Fruit fly (Drosophila melanogaster) whole organism, embryonic: ENCODE measurements around the gene Cpr76Bb.

Experiments used
- CG10431 ChIP-seq: fragments of 200-800 bp; sonication (Bioruptor generic); optimal IDR thresholded peaks from 3 replicates; lab custom pipeline; 2018; ENCODE audit warnings: missing biosample characterization, mild to moderate bottlenecking, missing genetic modification characterization
- CG10462 ChIP-seq: fragments of 200-800 bp; sonication (Bioruptor generic); optimal IDR thresholded peaks from 2 replicates; lab custom pipeline; 2016; ENCODE audit warnings: missing biosample characterization, missing genetic modification characterization
- CG10654 ChIP-seq: fragments of 200-800 bp; sonication (Bioruptor generic); optimal IDR thresholded peaks from 2 replicates; lab custom pipeline; 2016; ENCODE audit warnings: missing biosample characterization, missing genetic modification characterization
- CG11247 ChIP-seq: fragments of 200-800 bp; sonication (Bioruptor generic); IDR thresholded peaks from 2 replicates; pipeline ENCODE4 v1.3.6; 2022; ENCODE audit warnings: missing biosample characterization, missing genetic modification characterization
- CG11456 ChIP-seq: fragments of 200-800 bp; sonication (Bioruptor generic); IDR thresholded peaks from 3 replicates; pipeline ENCODE4 v1.3.6; 2022; ENCODE audit warnings: missing biosample characterization, missing genetic modification characterization
- CG12942 ChIP-seq: fragments of 200-800 bp; sonication (Bioruptor generic); optimal IDR thresholded peaks from 3 replicates; lab custom pipeline; 2016; ENCODE audit warnings: missing biosample characterization, missing genetic modification characterization
- CG15601 ChIP-seq: fragments of 200-800 bp; sonication (Bioruptor generic); optimal IDR thresholded peaks from 3 replicates; lab custom pipeline; 2019; ENCODE audit warnings: missing biosample characterization, mild to moderate bottlenecking, missing genetic modification characterization, moderate library complexity
- CG16779 ChIP-seq: fragments of 200-800 bp; sonication (Bioruptor generic); IDR thresholded peaks from 2 replicates; pipeline ENCODE4 v1.3.6; 2022; ENCODE audit warnings: missing biosample characterization, missing genetic modification characterization
- CG17328 ChIP-seq: fragments of 200-800 bp; sonication (Bioruptor generic); IDR thresholded peaks from 2 replicates; pipeline ENCODE4 v1.3.6; 2022; ENCODE audit warnings: missing biosample characterization, missing genetic modification characterization
- CG18011 ChIP-seq: fragments of 200-800 bp; sonication (Bioruptor generic); optimal IDR thresholded peaks from 2 replicates; lab custom pipeline; 2017; ENCODE audit warnings: missing biosample characterization, missing genetic modification characterization, mild to moderate bottlenecking, moderate library complexity, missing genotype
- CG18476 ChIP-seq: fragments of 200-800 bp; sonication (Bioruptor generic); optimal IDR thresholded peaks from 2 replicates; lab custom pipeline; 2016; ENCODE audit warnings: missing biosample characterization, mild to moderate bottlenecking, missing genetic modification characterization
- CG18599 ChIP-seq: fragments of 200-800 bp; sonication (Bioruptor generic); optimal IDR thresholded peaks from 3 replicates; lab custom pipeline; 2017; ENCODE audit warnings: missing biosample characterization, missing genetic modification characterization, mild to moderate bottlenecking, moderate library complexity, missing genetic modification reagents
- CG18764 ChIP-seq: fragments of 200-800 bp; sonication (Bioruptor generic); optimal IDR thresholded peaks from 3 replicates; lab custom pipeline; 2016; ENCODE audit warnings: missing biosample characterization, missing genetic modification characterization
- CG31441 ChIP-seq: fragments of 200-800 bp; sonication (Bioruptor generic); IDR thresholded peaks from 2 replicates; pipeline ENCODE4 v1.3.6; 2022; ENCODE audit warnings: missing biosample characterization, missing genetic modification characterization
- CG3281 ChIP-seq: fragments of 200-800 bp; sonication (Bioruptor generic); optimal IDR thresholded peaks from 3 replicates; lab custom pipeline; 2017; ENCODE audit warnings: missing biosample characterization, mild to moderate bottlenecking, missing genetic modification characterization
- CG3407 ChIP-seq: fragments of 200-800 bp; sonication (Bioruptor generic); optimal IDR thresholded peaks from 2 replicates; lab custom pipeline; 2018; ENCODE audit warnings: missing biosample characterization, mild to moderate bottlenecking, missing genetic modification characterization
- CG8765 ChIP-seq: fragments of 200-800 bp; sonication (Bioruptor generic); IDR thresholded peaks from 2 replicates; pipeline ENCODE4 v1.3.6; 2022; ENCODE audit warnings: missing biosample characterization, missing genetic modification characterization
- D19A ChIP-seq: fragments of 200-800 bp; optimal IDR thresholded peaks from 3 replicates; lab custom pipeline; 2019; ENCODE audit warnings: missing biosample characterization, mild to moderate bottlenecking, missing genetic modification characterization, moderate library complexity
- Dbx ChIP-seq: fragments of 200-800 bp; sonication (Bioruptor generic); IDR thresholded peaks from 3 replicates; pipeline ENCODE4 v1.3.6; 2022; ENCODE audit warnings: missing biosample characterization, missing genetic modification characterization
- Dref ChIP-seq: fragments of 200-800 bp; sonication (Bioruptor generic); IDR thresholded peaks from 2 replicates; pipeline ENCODE4 v1.3.6; 2022; ENCODE audit warnings: missing biosample characterization, missing genetic modification characterization
- H15 ChIP-seq: fragments of 200-800 bp; sonication (Bioruptor generic); IDR thresholded peaks from 3 replicates; pipeline ENCODE4 v1.3.6; 2022; ENCODE audit warnings: missing biosample characterization, missing genetic modification characterization
- H2.0 ChIP-seq: fragments of 200-800 bp; sonication (Bioruptor generic); IDR thresholded peaks from 2 replicates; pipeline ENCODE4 v1.3.6; 2022; ENCODE audit warnings: missing biosample characterization, missing genetic modification characterization
- HLH54F ChIP-seq: fragments of 200-800 bp; sonication (Bioruptor generic); optimal IDR thresholded peaks from 3 replicates; lab custom pipeline; 2016; ENCODE audit warnings: missing biosample characterization, missing genetic modification characterization
- Hmx ChIP-seq: fragments of 200-800 bp; sonication (Bioruptor generic); optimal IDR thresholded peaks from 2 replicates; lab custom pipeline; 2016; ENCODE audit warnings: missing biosample characterization, missing genetic modification characterization
- MBD-R2 ChIP-seq: fragments of 200-800 bp; sonication (Bioruptor generic); IDR thresholded peaks from 2 replicates; pipeline ENCODE4 v1.3.6; 2022; ENCODE audit warnings: missing biosample characterization, missing genetic modification characterization
- Myb ChIP-seq: fragments of 200-800 bp; sonication (Bioruptor generic); optimal IDR thresholded peaks from 2 replicates; lab custom pipeline; 2016; ENCODE audit warnings: missing biosample characterization, missing genetic modification characterization
- PHDP ChIP-seq: fragments of 200-800 bp; sonication (Bioruptor generic); optimal IDR thresholded peaks from 3 replicates; lab custom pipeline; 2018; ENCODE audit warnings: missing biosample characterization, mild to moderate bottlenecking, missing genetic modification characterization, moderate library complexity
- Rfx ChIP-seq: fragments of 200-800 bp; sonication (Bioruptor generic); IDR thresholded peaks from 2 replicates; pipeline ENCODE4 v1.3.6; 2022; ENCODE audit warnings: missing biosample characterization, missing genetic modification characterization
- Sin3A ChIP-seq: fragments of >200 bp; optimal IDR thresholded peaks from 2 replicates; lab custom pipeline; 2018
- Sox102F ChIP-seq: fragments of 200-800 bp; sonication (Bioruptor generic); optimal IDR thresholded peaks from 2 replicates; lab custom pipeline; 2018; ENCODE audit warnings: missing biosample characterization, mild to moderate bottlenecking, missing genetic modification characterization, moderate library complexity
- Tbp ChIP-seq: fragments of >200 bp; optimal IDR thresholded peaks from 2 replicates; lab custom pipeline; 2018; ENCODE audit warnings: missing biosample characterization, missing genetic modification characterization
- Trl ChIP-seq, 3 experiments: fragments of >200 bp in 2 of 3; fragments of 200-800 bp in 1 of 3; sonication (Bioruptor generic) in 1 of 3; optimal IDR thresholded peaks; 2 replicates in 1 of 3; 3 replicates in 2 of 3; lab custom pipeline; 2016 to 2017; ENCODE audit warnings: missing biosample characterization in 1 of 3, missing genetic modification characterization in 1 of 3
- Vsx1 ChIP-seq: fragments of 200-800 bp; sonication (Bioruptor generic); optimal IDR thresholded peaks from 2 replicates; lab custom pipeline; 2017; ENCODE audit warnings: missing biosample characterization, mild to moderate bottlenecking, missing genetic modification characterization, missing genetic modification reagents
- Xrp1 ChIP-seq: fragments of 200-800 bp; sonication (Bioruptor generic); IDR thresholded peaks from 2 replicates; pipeline ENCODE4 v1.3.6; 2022; ENCODE audit warnings: missing biosample characterization, missing genetic modification characterization
- YL-1 ChIP-seq: fragments of 200-800 bp; sonication (Bioruptor generic); optimal IDR thresholded peaks from 3 replicates; lab custom pipeline; 2017; ENCODE audit warnings: missing biosample characterization, mild to moderate bottlenecking, missing genetic modification characterization
- bab2 ChIP-seq: fragments of 200-800 bp; sonication (Bioruptor generic); optimal IDR thresholded peaks from 2 replicates; lab custom pipeline; 2016; ENCODE audit warnings: missing biosample characterization, missing genetic modification characterization
- cad ChIP-seq: fragments of >200 bp; optimal IDR thresholded peaks from 2 replicates; lab custom pipeline; 2017; ENCODE audit warnings: missing biosample characterization, missing genetic modification characterization
- crp ChIP-seq, 2 experiments: fragments of 200-800 bp; sonication (Bioruptor generic); optimal IDR thresholded peaks; 2 replicates in 1 of 2; 3 replicates in 1 of 2; lab custom pipeline; 2017; ENCODE audit warnings: missing biosample characterization in 2 of 2, missing genetic modification characterization in 2 of 2, mild to moderate bottlenecking in 1 of 2, moderate library complexity in 1 of 2
- eve ChIP-seq, 2 experiments: fragments of >200 bp; optimal IDR thresholded peaks; 2 replicates each; lab custom pipeline; 2017; ENCODE audit warnings: missing biosample characterization in 2 of 2, missing genetic modification characterization in 2 of 2
- exex ChIP-seq: fragments of 200-800 bp; sonication (Bioruptor generic); optimal IDR thresholded peaks from 4 replicates; lab custom pipeline; 2018; ENCODE audit warnings: missing biosample characterization, mild to moderate bottlenecking, missing genetic modification characterization, moderate library complexity
- grau ChIP-seq: fragments of 200-800 bp; optimal IDR thresholded peaks from 3 replicates; lab custom pipeline; 2019; ENCODE audit warnings: missing biosample characterization, mild to moderate bottlenecking, missing genetic modification characterization, moderate library complexity
- knrl ChIP-seq: fragments of 200-800 bp; sonication (Bioruptor generic); IDR thresholded peaks from 3 replicates; pipeline ENCODE4 v1.3.6; 2022; ENCODE audit warnings: missing biosample characterization, missing genetic modification characterization; ENCODE audit not compliant: partially characterized antibody
- mam ChIP-seq: fragments of 200-800 bp; sonication (Bioruptor generic); optimal IDR thresholded peaks from 3 replicates; lab custom pipeline; 2016; ENCODE audit warnings: missing biosample characterization, missing genetic modification characterization
- pita ChIP-seq: fragments of 200-800 bp; sonication (Bioruptor generic); optimal IDR thresholded peaks from 2 replicates; lab custom pipeline; 2017; ENCODE audit warnings: missing biosample characterization, mild to moderate bottlenecking, missing genetic modification characterization
- ro ChIP-seq: fragments of 200-800 bp; sonication (Bioruptor generic); IDR thresholded peaks from 2 replicates; pipeline ENCODE4 v1.3.6; 2022; ENCODE audit warnings: missing biosample characterization, missing genetic modification characterization
- sens ChIP-seq: fragments of 200-800 bp; sonication (Bioruptor generic); peaks from one replicate; lab custom pipeline; 2016; ENCODE audit warnings: missing biosample characterization, missing genetic modification characterization
- seq ChIP-seq: fragments of 200-800 bp; sonication (Bioruptor generic); IDR thresholded peaks from 2 replicates; pipeline ENCODE4 v1.3.6; 2022; ENCODE audit warnings: missing biosample characterization, missing genetic modification characterization
- sna ChIP-seq: fragments of 200-800 bp; sonication (Bioruptor generic); IDR thresholded peaks from 2 replicates; pipeline ENCODE4 v1.3.6; 2022; ENCODE audit warnings: missing biosample characterization, missing genetic modification characterization; ENCODE audit not compliant: partially characterized antibody
- tgo ChIP-seq: fragments of 200-800 bp; sonication (Bioruptor generic); IDR thresholded peaks from 3 replicates; pipeline ENCODE4 v1.3.6; 2022; ENCODE audit warnings: missing biosample characterization, missing genetic modification characterization
- wek ChIP-seq: fragments of 200-800 bp; sonication (Bioruptor generic); optimal IDR thresholded peaks from 3 replicates; lab custom pipeline; 2018; ENCODE audit warnings: missing biosample characterization, mild to moderate bottlenecking, missing genetic modification characterization, moderate library complexity
- z ChIP-seq: fragments of 200-800 bp; sonication (Bioruptor generic); IDR thresholded peaks from 3 replicates; pipeline ENCODE4 v1.3.6; 2022; ENCODE audit warnings: missing biosample characterization, missing genetic modification characterization

Cpr76Bb gene

dm6 chr3L:19516547-19516946, 2.9 kb upstream of the Cpr76Bb start (continued):
- TF ChIP-seq CG3407 (GFP tag; lab: Kevin White, UChicago) (peak; percentile 86), CG18599 (GFP tag; lab: Kevin White, UChicago) (peak; percentile 84), CG16779 (peak; percentile 92), CG11247 (peak; percentile 96), CG18476 (GFP tag; lab: Kevin White, UChicago) (peak; percentile 73), MBD-R2 (peak; percentile 74), ro (peak; percentile 82; the same call in 1 of the 2 replicates), Trl (optimal IDR thresholded peaks at IDR 0.05; lab: Kevin White, UChicago) (no peak), Trl (GFP tag; optimal IDR thresholded peaks at IDR 0.05; lab: Kevin White, UChicago) (peak; percentile 98), PHDP (tag; lab: Kevin White, UChicago) (no peak), H15 (peak; percentile 97), sens (GFP tag; lab: Kevin White, UChicago) (peak; percentile 97), CG10654 (GFP tag; lab: Kevin White, UChicago) (peak; percentile 97), tgo (peak; percentile 91), CG10431 (GFP tag; lab: Kevin White, UChicago) (no peak), sna (GFP tag; lab: Robert Waterston, UW) (no peak), exex (tag; lab: Kevin White, UChicago) (no peak), CG15601 (tag; lab: Kevin White, UChicago) (peak; percentile 80), Rfx (GFP tag; lab: Robert Waterston, UW) (peak; percentile 98), Vsx1 (GFP tag; lab: Kevin White, UChicago) (peak; percentile 84), YL-1 (peak; percentile 33), Hmx (GFP tag; lab: Kevin White, UChicago) (peak; percentile 71), crp (GFP tag; optimal IDR thresholded peaks at IDR 0.05; lab: Kevin White, UChicago) (peak in 1 of 2 experiments; percentile 50), CG10462 (peak; percentile 37), Dbx (GFP tag; lab: Robert Waterston, UW) (peak; percentile 91), wek (GFP tag; lab: Kevin White, UChicago) (peak; percentile 76), HLH54F (GFP tag; lab: Kevin White, UChicago) (peak; percentile 86), CG17328 (GFP tag; lab: Robert Waterston, UW) (peak; percentile 92), CG12942 (GFP tag; lab: Kevin White, UChicago) (peak; percentile 73), CG31441 (GFP tag; lab: Robert Waterston, UW) (peak; percentile 78), D19A (tag; lab: Kevin White, UChicago) (peak; percentile 62), eve (GFP tag; optimal IDR thresholded peaks at IDR 0.05; lab: Kevin White, UChicago) (no peak), CG18764 (GFP tag; lab: Kevin White, UChicago) (peak; percentile 89), Tbp (no peak), Myb (GFP tag; lab: Kevin White, UChicago) (peak; percentile 81), grau (tag; lab: Kevin White, UChicago) (peak; percentile 73), H2.0 (peak; percentile 93), CG18011 (GFP tag; lab: Kevin White, UChicago) (peak; percentile 77), Sox102F (GFP tag; lab: Kevin White, UChicago) (peak; percentile 72), z (GFP tag; lab: Robert Waterston, UW) (0 out of 3 replicates have a peak, but pooled peaks have one; percentile 55), pita (GFP tag; lab: Kevin White, UChicago) (peak; percentile 40), Xrp1 (no peak; the same call in 1 of the 2 replicates), knrl (GFP tag; lab: Robert Waterston, UW) (peak; percentile 74), seq (peak; percentile 60; the same call in 1 of the 2 replicates), bab2 (GFP tag; lab: Kevin White, UChicago) (peak; percentile 88), CG11456 (GFP tag; lab: Robert Waterston, UW) (peak; percentile 99), Sin3A (lab: Kevin White, UChicago) (no peak), CG8765 (peak; percentile 31; the same call in 1 of the 2 replicates), mam (GFP tag; lab: Kevin White, UChicago) (peak; percentile 95), cad (GFP tag; lab: Kevin White, UChicago) (no peak), Dref (GFP tag; lab: Robert Waterston, UW) (peak; percentile 48), CG3281 (GFP tag; lab: Kevin White, UChicago) (peak; percentile 86)
